Worm (Caenorhabditis elegans): ENCODE data around the gene F10A3.11.

- TF ChIP-seq dao-5 (tag; optimal IDR thresholded peaks at IDR 0.05) (no peak), him-1 (tag; optimal IDR thresholded peaks at IDR 0.05) (no peak)
These were observed 32.9 kb downstream of the F10A3.11 start, which contains the start of gene rabr-3 for ce11 chrV:16195379-16195778.

All from whole organism, L4/young adult.